Fruit fly (Drosophila melanogaster): Measurements from ENCODE around the gene robo2.

robo2 gene

DNA sequence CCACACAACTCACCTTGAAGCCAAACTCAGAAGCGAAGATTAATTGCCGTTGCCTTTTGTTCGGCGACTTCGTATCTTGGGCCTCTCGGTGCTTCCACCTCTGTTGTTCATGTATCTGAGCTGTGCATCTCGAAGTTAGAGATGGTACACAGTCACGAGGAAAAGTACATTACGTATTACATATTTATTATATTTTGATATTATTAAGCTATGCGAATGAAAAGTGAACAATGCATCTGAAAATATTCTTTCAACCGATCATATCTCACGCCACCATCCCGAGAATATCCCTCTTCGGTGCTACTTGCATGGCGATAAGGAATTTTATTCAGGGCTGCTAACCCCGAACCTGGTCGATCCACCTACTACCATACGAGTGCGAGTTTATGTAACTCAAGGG, 24.8 kb upstream of the robo2 start (continued):
- TF ChIP-seq CG10543 (GFP tag; optimal IDR thresholded peaks at IDR 0.05): no peak
- peak; percentile 32 for TF ChIP-seq CG2875 (GFP tag; optimal IDR thresholded peaks at IDR 0.05)
- no peak for TF ChIP-seq CG34224 (GFP tag; IDR thresholded peaks at IDR 0.05; ENCODE audit: partially characterized antibody)
- TF ChIP-seq dpn (GFP tag; optimal IDR thresholded peaks at IDR 0.05): peak in 1 of 2 experiments; percentile 15
- no peak for TF ChIP-seq CG2889 (GFP tag; IDR thresholded peaks at IDR 0.05)
- TF ChIP-seq toy (GFP tag; IDR thresholded peaks at IDR 0.05): no peak
- TF ChIP-seq crp (GFP tag; optimal IDR thresholded peaks at IDR 0.05): no peak
- TF ChIP-seq Dip3 (GFP tag; optimal IDR thresholded peaks at IDR 0.05): no peak
- peak; percentile 12 for TF ChIP-seq Sry-δ (GFP tag; optimal IDR thresholded peaks at IDR 0.05)
- no peak for TF ChIP-seq CG17186 (GFP tag; optimal IDR thresholded peaks at IDR 0.05)
- no peak for TF ChIP-seq PHDP (tag; optimal IDR thresholded peaks at IDR 0.05)
- no peak for TF ChIP-seq luna (GFP tag; optimal IDR thresholded peaks at IDR 0.05)
- no peak for TF ChIP-seq twi (tag; optimal IDR thresholded peaks at IDR 0.05)
- TF ChIP-seq Drgx (GFP tag; IDR thresholded peaks at IDR 0.05): no peak
- no peak for TF ChIP-seq NK7.1 (GFP tag; optimal IDR thresholded peaks at IDR 0.05)
- no peak for TF ChIP-seq ranshi (GFP tag; IDR thresholded peaks at IDR 0.05)
- TF ChIP-seq Xrp1 (GFP tag; IDR thresholded peaks at IDR 0.05): peak; percentile 75
- TF ChIP-seq crol (GFP tag; IDR thresholded peaks at IDR 0.05): no peak; the same call in 1 of the 2 replicates
- TF ChIP-seq CG14667 (GFP tag; IDR thresholded peaks at IDR 0.05): no peak
- peak; percentile 35; the same call in 1 of the 2 replicates for TF ChIP-seq ssp (GFP tag; IDR thresholded peaks at IDR 0.05)
- TF ChIP-seq dati (GFP tag; IDR thresholded peaks at IDR 0.05): no peak
- TF ChIP-seq ham (GFP tag; IDR thresholded peaks at IDR 0.05): no peak
- TF ChIP-seq CG17359 (tag; optimal IDR thresholded peaks at IDR 0.05): peak; percentile 61
- TF ChIP-seq CG6813 (GFP tag; optimal IDR thresholded peaks at IDR 0.05): no peak
- TF ChIP-seq btn (GFP tag; optimal IDR thresholded peaks at IDR 0.05): no peak
- TF ChIP-seq prd (optimal IDR thresholded peaks at IDR 0.05): no peak
- TF ChIP-seq prd (GFP tag; IDR thresholded peaks at IDR 0.05): peak; percentile 50; the same call in 2 of the 3 replicates
- peak; percentile 37 for TF ChIP-seq trem (tag; optimal IDR thresholded peaks at IDR 0.05)
- TF ChIP-seq CG11093 (GFP tag; IDR thresholded peaks at IDR 0.05): 0 out of 3 replicates have a peak, but pooled peaks have one; percentile 29
- TF ChIP-seq chn (GFP tag; optimal IDR thresholded peaks at IDR 0.05): no peak
- no peak for TF ChIP-seq croc (GFP tag; conservative IDR thresholded peaks at IDR 0.05)
- no peak for TF ChIP-seq Hr3 (GFP tag; optimal IDR thresholded peaks at IDR 0.05)
- TF ChIP-seq CG13624 (GFP tag; optimal IDR thresholded peaks at IDR 0.05): no peak
- TF ChIP-seq CG17385 (GFP tag; optimal IDR thresholded peaks at IDR 0.05): no peak
- no peak for TF ChIP-seq Gug (GFP tag; IDR thresholded peaks at IDR 0.05)
- TF ChIP-seq CG34422 (GFP tag; IDR thresholded peaks at IDR 0.05): no peak; the same call in 2 of the 3 replicates
- TF ChIP-seq Fer1 (GFP tag; optimal IDR thresholded peaks at IDR 0.05): peak; percentile 9
- TF ChIP-seq fd64A (GFP tag; optimal IDR thresholded peaks at IDR 0.05): no peak
- no peak for TF ChIP-seq dan (GFP tag; IDR thresholded peaks at IDR 0.05)
- no peak for TF ChIP-seq tll (GFP tag; optimal IDR thresholded peaks at IDR 0.05)
- TF ChIP-seq nmo (GFP tag; optimal IDR thresholded peaks at IDR 0.05): peak; percentile 26
- peak; percentile 59 for TF ChIP-seq ara (GFP tag; IDR thresholded peaks at IDR 0.05)
- TF ChIP-seq CG18476 (GFP tag; optimal IDR thresholded peaks at IDR 0.05): no peak
- TF ChIP-seq fd96Cb (tag; optimal IDR thresholded peaks at IDR 0.05): no peak
- no peak for TF ChIP-seq wdn (GFP tag; IDR thresholded peaks at IDR 0.05)
- no peak for TF ChIP-seq CG1647 (GFP tag; optimal IDR thresholded peaks at IDR 0.05)
- no peak for TF ChIP-seq CHES-1-like (GFP tag; optimal IDR thresholded peaks at IDR 0.05)
- no peak for TF ChIP-seq CG15514 (GFP tag; optimal IDR thresholded peaks at IDR 0.05)
- TF ChIP-seq Doc3 (GFP tag; IDR thresholded peaks at IDR 0.05; ENCODE audit: partially characterized antibody): 0 out of 3 replicates have a peak, but pooled peaks have one; percentile 24
- no peak for TF ChIP-seq tup (GFP tag; optimal IDR thresholded peaks at IDR 0.05)
- TF ChIP-seq insv (GFP tag; optimal IDR thresholded peaks at IDR 0.05): no peak
- no peak for TF ChIP-seq cad (GFP tag; optimal IDR thresholded peaks at IDR 0.05)
